Fruit fly (Drosophila melanogaster) whole organism, embryonic: ENCODE data around the gene CG5096.

Experiments
- Blimp-1 ChIP-seq: fragments of 200-800 bp; sonication (Bioruptor generic); optimal IDR thresholded peaks from 3 replicates; lab custom pipeline; 2018; ENCODE audit warnings: missing biosample characterization, missing genetic modification characterization, mild to moderate bottlenecking, moderate library complexity, missing genetic modification reagents
- BtbVII ChIP-seq: fragments of 200-800 bp; sonication (Bioruptor generic); optimal IDR thresholded peaks from 3 replicates; lab custom pipeline; 2017; ENCODE audit warnings: missing biosample characterization, mild to moderate bottlenecking, missing genetic modification characterization
- CG10431 ChIP-seq: fragments of 200-800 bp; sonication (Bioruptor generic); optimal IDR thresholded peaks from 3 replicates; lab custom pipeline; 2018; ENCODE audit warnings: missing biosample characterization, mild to moderate bottlenecking, missing genetic modification characterization
- CG12236 ChIP-seq: fragments of 200-800 bp; sonication (Bioruptor generic); optimal IDR thresholded peaks from 2 replicates; lab custom pipeline; 2016; ENCODE audit warnings: missing biosample characterization, missing genetic modification characterization
- CG12391 ChIP-seq: fragments of 200-800 bp; sonication (Bioruptor generic); optimal IDR thresholded peaks from 3 replicates; lab custom pipeline; 2018; ENCODE audit warnings: missing biosample characterization, mild to moderate bottlenecking, missing genetic modification characterization, moderate library complexity
- CG14965 ChIP-seq: fragments of 200-800 bp; sonication (Bioruptor generic); optimal IDR thresholded peaks from 2 replicates; lab custom pipeline; 2016; ENCODE audit warnings: missing biosample characterization, missing genetic modification characterization, borderline replicate concordance
- CG1603 ChIP-seq: fragments of 200-800 bp; sonication (Bioruptor generic); optimal IDR thresholded peaks from 2 replicates; lab custom pipeline; 2019; ENCODE audit warnings: missing biosample characterization, mild to moderate bottlenecking, missing genetic modification characterization, moderate library complexity
- CG18262 ChIP-seq: fragments of 200-800 bp; optimal IDR thresholded peaks from 3 replicates; lab custom pipeline; 2019; ENCODE audit warnings: missing biosample characterization, mild to moderate bottlenecking, missing genetic modification characterization, moderate library complexity
- CG2120 ChIP-seq: fragments of 200-800 bp; sonication (Bioruptor generic); optimal IDR thresholded peaks from 3 replicates; lab custom pipeline; 2016; ENCODE audit warnings: missing biosample characterization, missing genetic modification characterization
- CG2202 ChIP-seq: fragments of 200-800 bp; sonication (Bioruptor generic); optimal IDR thresholded peaks from 2 replicates; lab custom pipeline; 2018; ENCODE audit warnings: missing biosample characterization, mild to moderate bottlenecking, missing genetic modification characterization
- CG30403 ChIP-seq: fragments of 200-800 bp; sonication (Bioruptor generic); optimal IDR thresholded peaks from 3 replicates; lab custom pipeline; 2016; ENCODE audit warnings: missing biosample characterization, missing genetic modification characterization
- CG31388 ChIP-seq: fragments of 200-800 bp; sonication (Bioruptor generic); optimal IDR thresholded peaks from 2 replicates; lab custom pipeline; 2016; ENCODE audit warnings: missing biosample characterization, missing genetic modification characterization
- CG32532 ChIP-seq: fragments of 200-800 bp; sonication (Bioruptor generic); IDR thresholded peaks from 2 replicates; pipeline ENCODE4 v1.3.6; 2022; ENCODE audit warnings: missing biosample characterization, missing genetic modification characterization
- CG34224 ChIP-seq: fragments of 200-800 bp; sonication (Bioruptor generic); IDR thresholded peaks from 3 replicates; pipeline ENCODE4 v1.3.6; 2022; ENCODE audit warnings: missing biosample characterization, missing genetic modification characterization; ENCODE audit not compliant: partially characterized antibody
- CG6791 ChIP-seq: fragments of 200-800 bp; sonication (Bioruptor generic); IDR thresholded peaks from 3 replicates; pipeline ENCODE4 v1.3.6; 2022; ENCODE audit warnings: missing biosample characterization, missing genetic modification characterization; ENCODE audit not compliant: partially characterized antibody
- CG7987 ChIP-seq: fragments of 200-800 bp; sonication (Bioruptor generic); optimal IDR thresholded peaks from 2 replicates; lab custom pipeline; 2018; ENCODE audit warnings: missing biosample characterization, mild to moderate bottlenecking, missing genetic modification characterization, moderate library complexity
- CG8281 ChIP-seq: fragments of 200-800 bp; sonication (Bioruptor generic); optimal IDR thresholded peaks from 2 replicates; lab custom pipeline; 2018; ENCODE audit warnings: missing biosample characterization, mild to moderate bottlenecking, missing genetic modification characterization, moderate library complexity
- CG9215 ChIP-seq: fragments of 200-800 bp; sonication (Bioruptor generic); IDR thresholded peaks from 2 replicates; pipeline ENCODE4 v1.3.6; 2022; ENCODE audit warnings: missing biosample characterization, missing genetic modification characterization
- CoRest ChIP-seq: fragments of 200-800 bp; sonication (Bioruptor generic); optimal IDR thresholded peaks from 3 replicates; lab custom pipeline; 2018; ENCODE audit warnings: missing biosample characterization, mild to moderate bottlenecking, missing genetic modification characterization, moderate library complexity
- CrebB ChIP-seq: fragments of 200-800 bp; sonication (Bioruptor generic); optimal IDR thresholded peaks from 3 replicates; lab custom pipeline; 2018; ENCODE audit warnings: missing biosample characterization, mild to moderate bottlenecking, missing genetic modification characterization
- Dfd ChIP-seq, 2 experiments: fragments of >200 bp; optimal IDR thresholded peaks; 2 replicates each; lab custom pipeline; 2017; ENCODE audit warnings: missing biosample characterization in 2 of 2, missing genetic modification characterization in 2 of 2
- Dref ChIP-seq: fragments of 200-800 bp; sonication (Bioruptor generic); IDR thresholded peaks from 2 replicates; pipeline ENCODE4 v1.3.6; 2022; ENCODE audit warnings: missing biosample characterization, missing genetic modification characterization
- GATAe ChIP-seq: fragments of 200-800 bp; sonication (Bioruptor generic); conservative IDR thresholded peaks from 2 replicates; pipeline ENCODE4 v1.3.6; 2022; ENCODE audit warnings: missing biosample characterization, missing genetic modification characterization
- Gug ChIP-seq: fragments of 200-800 bp; sonication (Bioruptor generic); IDR thresholded peaks from 4 replicates; pipeline ENCODE4 v1.3.6; 2022; ENCODE audit warnings: missing biosample characterization, missing genetic modification characterization
- HmgZ ChIP-seq: fragments of 200-800 bp; sonication (Bioruptor generic); optimal IDR thresholded peaks from 2 replicates; lab custom pipeline; 2018; ENCODE audit warnings: missing biosample characterization, mild to moderate bottlenecking, missing genetic modification characterization
- Hr51 ChIP-seq, 2 experiments: fragments of 200-800 bp; sonication (Bioruptor generic); optimal IDR thresholded peaks; 2 replicates in 1 of 2; 3 replicates in 1 of 2; lab custom pipeline; 2016 to 2018; ENCODE audit warnings: missing biosample characterization in 2 of 2, missing genetic modification characterization in 2 of 2, mild to moderate bottlenecking in 1 of 2, moderate library complexity in 1 of 2
- NC2α ChIP-seq: fragments of 200-800 bp; sonication (Bioruptor generic); optimal IDR thresholded peaks from 2 replicates; lab custom pipeline; 2016; ENCODE audit warnings: missing biosample characterization, missing genetic modification characterization
- PHDP ChIP-seq: fragments of 200-800 bp; sonication (Bioruptor generic); optimal IDR thresholded peaks from 3 replicates; lab custom pipeline; 2018; ENCODE audit warnings: missing biosample characterization, mild to moderate bottlenecking, missing genetic modification characterization, moderate library complexity
- ap ChIP-seq: fragments of 200-800 bp; sonication (Bioruptor generic); IDR thresholded peaks from 2 replicates; pipeline ENCODE4 v1.3.6; 2022; ENCODE audit warnings: missing biosample characterization, missing genetic modification characterization
- chinmo ChIP-seq: fragments of 200-800 bp; sonication (Bioruptor generic); IDR thresholded peaks from 4 replicates; pipeline ENCODE4 v1.3.6; 2022; ENCODE audit warnings: missing biosample characterization, missing genetic modification characterization; ENCODE audit not compliant: partially characterized antibody
- cwo ChIP-seq: fragments of 200-800 bp; sonication (Bioruptor generic); optimal IDR thresholded peaks from 3 replicates; lab custom pipeline; 2017; ENCODE audit warnings: missing biosample characterization, missing genetic modification characterization, mild to moderate bottlenecking, moderate library complexity, missing genetic modification reagents
- dati ChIP-seq: fragments of 200-800 bp; sonication (Bioruptor generic); IDR thresholded peaks from 2 replicates; pipeline ENCODE4 v1.3.6; 2022; ENCODE audit warnings: missing biosample characterization, missing genetic modification characterization
- disco-r ChIP-seq: fragments of 200-800 bp; sonication (Bioruptor generic); optimal IDR thresholded peaks from 2 replicates; lab custom pipeline; 2016; ENCODE audit warnings: missing biosample characterization, missing genetic modification characterization
- dmrt11E ChIP-seq: fragments of 200-800 bp; sonication (Bioruptor generic); optimal IDR thresholded peaks from 3 replicates; lab custom pipeline; 2018; ENCODE audit warnings: missing biosample characterization, mild to moderate bottlenecking, missing genetic modification characterization, moderate library complexity
- fd3F ChIP-seq: fragments of 200-800 bp; sonication (Bioruptor generic); optimal IDR thresholded peaks from 2 replicates; lab custom pipeline; 2018; ENCODE audit warnings: missing biosample characterization, mild to moderate bottlenecking, missing genetic modification characterization, moderate library complexity
- gro ChIP-seq: fragments of 200-800 bp; sonication (Bioruptor generic); optimal IDR thresholded peaks from 2 replicates; lab custom pipeline; 2016; ENCODE audit warnings: missing biosample characterization, missing genetic modification characterization
- h ChIP-seq: fragments of >200 bp; optimal IDR thresholded peaks from 2 replicates; lab custom pipeline; 2017
- jigr1 ChIP-seq: fragments of 200-800 bp; sonication (Bioruptor generic); IDR thresholded peaks from 3 replicates; pipeline ENCODE4 v1.3.6; 2022; ENCODE audit warnings: missing biosample characterization, missing genetic modification characterization
- jumu ChIP-seq: fragments of 200-800 bp; sonication (Bioruptor generic); optimal IDR thresholded peaks from 3 replicates; lab custom pipeline; 2016; ENCODE audit warnings: missing biosample characterization, missing genetic modification characterization
- pita ChIP-seq: fragments of 200-800 bp; sonication (Bioruptor generic); optimal IDR thresholded peaks from 2 replicates; lab custom pipeline; 2017; ENCODE audit warnings: missing biosample characterization, mild to moderate bottlenecking, missing genetic modification characterization
- ro ChIP-seq: fragments of 200-800 bp; sonication (Bioruptor generic); IDR thresholded peaks from 2 replicates; pipeline ENCODE4 v1.3.6; 2022; ENCODE audit warnings: missing biosample characterization, missing genetic modification characterization
- sc ChIP-seq, 3 experiments: fragments of >200 bp in 2 of 3; fragments of 200-800 bp in 1 of 3; sonication (Bioruptor generic) in 1 of 3; optimal IDR thresholded peaks; 2 replicates in 2 of 3; 3 replicates in 1 of 3; lab custom pipeline; 2017; ENCODE audit warnings: mild to moderate bottlenecking in 1 of 3, missing biosample characterization in 1 of 3, missing genetic modification characterization in 1 of 3, missing genetic modification reagents in 1 of 3
- sisA ChIP-seq: fragments of 200-800 bp; sonication (Bioruptor generic); IDR thresholded peaks from 2 replicates; pipeline ENCODE4 v1.3.6; 2022; ENCODE audit warnings: missing biosample characterization, missing genetic modification characterization
- slbo ChIP-seq: fragments of 200-800 bp; sonication (Bioruptor generic); IDR thresholded peaks from 2 replicates; pipeline ENCODE4 v1.3.6; 2022; ENCODE audit warnings: missing biosample characterization, missing genetic modification characterization
- stc ChIP-seq: fragments of 200-800 bp; sonication (Bioruptor generic); IDR thresholded peaks from 2 replicates; pipeline ENCODE4 v1.3.6; 2022; ENCODE audit warnings: missing biosample characterization, missing genetic modification characterization
- stwl ChIP-seq: fragments of 200-800 bp; sonication (Bioruptor generic); optimal IDR thresholded peaks from 3 replicates; lab custom pipeline; 2018; ENCODE audit warnings: missing biosample characterization, mild to moderate bottlenecking, missing genetic modification characterization, moderate library complexity
- wdn ChIP-seq: fragments of 200-800 bp; sonication (Bioruptor generic); IDR thresholded peaks from 2 replicates; pipeline ENCODE4 v1.3.6; 2022; ENCODE audit warnings: missing biosample characterization, missing genetic modification characterization
- wor ChIP-seq: fragments of 200-800 bp; sonication (Bioruptor generic); IDR thresholded peaks from 2 replicates; pipeline ENCODE4 v1.3.6; 2022; ENCODE audit warnings: missing biosample characterization, missing genetic modification characterization
- yki ChIP-seq: fragments of >200 bp; optimal IDR thresholded peaks from 3 replicates; lab custom pipeline; 2018
- zen2 ChIP-seq: fragments of 200-800 bp; sonication (Bioruptor generic); IDR thresholded peaks from 3 replicates; pipeline ENCODE4 v1.3.6; 2022; ENCODE audit warnings: missing biosample characterization, missing genetic modification characterization; ENCODE audit not compliant: partially characterized antibody

The CG5096 gene

DNA sequence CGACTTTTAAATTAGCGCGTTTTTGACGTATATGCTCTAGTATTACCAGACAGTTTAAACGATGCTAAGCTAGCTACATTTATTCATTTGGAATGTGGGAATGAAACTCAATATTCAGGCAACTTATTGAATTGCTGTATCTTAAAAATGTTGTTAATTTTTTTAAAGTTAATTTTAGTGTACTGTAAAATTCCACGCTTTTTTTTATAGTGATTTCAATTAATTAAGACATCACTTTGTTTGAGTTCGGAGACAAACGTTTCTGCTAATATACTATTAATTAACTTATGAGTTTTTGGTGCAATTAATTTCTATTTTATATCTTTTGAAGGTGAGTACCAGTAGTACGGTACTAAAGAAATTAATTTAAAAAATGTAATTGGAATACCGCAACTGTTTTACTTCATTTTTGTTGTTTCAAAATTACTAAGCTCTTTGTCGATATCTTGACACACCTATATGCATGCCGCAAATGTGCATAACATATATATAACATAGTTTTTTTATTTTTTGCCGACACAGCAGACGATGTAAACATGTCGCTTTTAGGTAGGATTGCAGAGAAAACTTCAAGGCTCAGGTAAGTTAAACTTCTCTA, 4.2 kb downstream of the CG5096 start, which contains the start of the genes Cdk1 and mRpS7 (continued):
- TF ChIP-seq Blimp-1 (GFP tag; lab: Kevin White, UChicago) (peak; percentile 55), CG10431 (no peak), CG34224 (GFP tag; lab: Robert Waterston, UW) (no peak), HmgZ (peak; percentile 51), CG31388 (GFP tag; lab: Kevin White, UChicago) (peak; percentile 23), ro (no peak), CG18262 (peak; percentile 84), Hr51 (GFP tag; optimal IDR thresholded peaks at IDR 0.05; lab: Kevin White, UChicago) (peak; percentile 4 to 81), jigr1 (GFP tag; lab: Robert Waterston, UW) (peak; percentile 65; the same call in 1 of the 3 replicates), BtbVII (GFP tag; lab: Kevin White, UChicago) (peak; percentile 28), disco-r (GFP tag; lab: Kevin White, UChicago) (peak; percentile 18), h (lab: Kevin White, UChicago) (no peak), dmrt11E (tag; lab: Kevin White, UChicago) (peak; percentile 71), fd3F (GFP tag; lab: Kevin White, UChicago) (peak; percentile 66), stc (GFP tag; lab: Robert Waterston, UW) (peak; percentile 15; the same call in 1 of the 2 replicates), CG12391 (tag; lab: Kevin White, UChicago) (peak; percentile 89), ap (GFP tag; lab: Robert Waterston, UW) (0 out of 2 replicates have a peak, but pooled peaks have one; percentile 40), CG12236 (GFP tag; lab: Kevin White, UChicago) (no peak), CG7987 (GFP tag; lab: Kevin White, UChicago) (no peak), sisA (GFP tag; lab: Robert Waterston, UW) (peak; percentile 38; the same call in 1 of the 2 replicates), CG2120 (GFP tag; lab: Kevin White, UChicago) (peak; percentile 80), cwo (GFP tag; lab: Kevin White, UChicago) (peak; percentile 44), chinmo (GFP tag; lab: Robert Waterston, UW) (no peak), slbo (GFP tag; lab: Robert Waterston, UW) (peak; percentile 78), wor (GFP tag; lab: Robert Waterston, UW) (peak; percentile 56; the same call in 1 of the 2 replicates), gro (GFP tag; lab: Kevin White, UChicago) (no peak), yki (lab: Kevin White, UChicago) (no peak), CG1603 (tag; lab: Kevin White, UChicago) (peak; percentile 98), CG6791 (GFP tag; lab: Robert Waterston, UW) (no peak), wdn (GFP tag; lab: Robert Waterston, UW) (no peak), Dref (no peak), dati (GFP tag; lab: Robert Waterston, UW) (peak; percentile 16; the same call in 1 of the 2 replicates), stwl (tag; lab: Kevin White, UChicago) (no peak), pita (GFP tag; lab: Kevin White, UChicago) (no peak), CG9215 (GFP tag; lab: Robert Waterston, UW) (no peak), CG30403 (GFP tag; lab: Kevin White, UChicago) (peak; percentile 83), CrebB (no peak), CG14965 (GFP tag; lab: Kevin White, UChicago) (no peak), CG2202 (tag; lab: Kevin White, UChicago) (no peak), Gug (no peak), jumu (GFP tag; lab: Kevin White, UChicago) (peak; percentile 33), NC2α (GFP tag; lab: Kevin White, UChicago) (no peak), CG32532 (GFP tag; lab: Robert Waterston, UW) (peak; percentile 77), Dfd (GFP tag; optimal IDR thresholded peaks at IDR 0.05; lab: Kevin White, UChicago) (no peak), CG8281 (tag; lab: Kevin White, UChicago) (no peak), zen2 (GFP tag; lab: Robert Waterston, UW) (no peak), sc (optimal IDR thresholded peaks at IDR 0.05; lab: Kevin White, UChicago) (no peak), sc (GFP tag; optimal IDR thresholded peaks at IDR 0.05; lab: Kevin White, UChicago) (peak; percentile 36), CoRest (tag; lab: Kevin White, UChicago) (peak; percentile 90), PHDP (tag; lab: Kevin White, UChicago) (peak; percentile 81), GATAe (GFP tag; lab: Robert Waterston, UW) (no peak)
